Fruit fly (Drosophila melanogaster) whole organism, pupa: ENCODE data around the gene dia.

ENCODE experiments used
- CG10348 ChIP-seq: fragments of 200-800 bp; sonication (Bioruptor generic); IDR thresholded peaks from 2 replicates; pipeline ENCODE4 v1.3.6; 2022; ENCODE audit warnings: missing biosample characterization, missing genetic modification characterization
- CG13204 ChIP-seq: fragments of 200-800 bp; sonication (Bioruptor generic); optimal IDR thresholded peaks from 2 replicates; lab custom pipeline; 2018; ENCODE audit warnings: missing biosample characterization, mild to moderate bottlenecking, missing genetic modification characterization, moderate library complexity
- CG14655 ChIP-seq: fragments of 200-800 bp; sonication (Bioruptor generic); optimal IDR thresholded peaks from 3 replicates; lab custom pipeline; 2017; ENCODE audit warnings: mild to moderate bottlenecking, missing biosample characterization, missing genetic modification reagents, missing genetic modification characterization
- CG17806 ChIP-seq: fragments of 200-800 bp; sonication (Bioruptor generic); optimal IDR thresholded peaks from 2 replicates; lab custom pipeline; 2018; ENCODE audit warnings: missing biosample characterization, mild to moderate bottlenecking, missing genetic modification characterization, moderate library complexity
- CG32121 ChIP-seq: fragments of 200-800 bp; sonication (Bioruptor generic); IDR thresholded peaks from 2 replicates; pipeline ENCODE4 v1.3.6; 2022; ENCODE audit warnings: missing biosample characterization, missing genetic modification characterization
- CG34367 ChIP-seq: fragments of 200-800 bp; sonication (Bioruptor generic); optimal IDR thresholded peaks from 2 replicates; lab custom pipeline; 2018; ENCODE audit warnings: missing biosample characterization, mild to moderate bottlenecking, missing genetic modification characterization
- CG4496 ChIP-seq: fragments of 200-800 bp; sonication (Bioruptor generic); IDR thresholded peaks from 3 replicates; pipeline ENCODE4 v1.3.6; 2022; ENCODE audit warnings: missing biosample characterization, missing genetic modification characterization
- CG8159 ChIP-seq: fragments of 200-800 bp; sonication (Bioruptor generic); optimal IDR thresholded peaks from 3 replicates; lab custom pipeline; 2018; ENCODE audit warnings: missing biosample characterization, mild to moderate bottlenecking, missing genetic modification characterization, moderate library complexity
- CG9948 ChIP-seq: fragments of 200-800 bp; sonication (Bioruptor generic); optimal IDR thresholded peaks from 2 replicates; lab custom pipeline; 2018; ENCODE audit warnings: missing biosample characterization, mild to moderate bottlenecking, missing genetic modification characterization, moderate library complexity
- EcR ChIP-seq: fragments of 200-800 bp; sonication (Bioruptor generic); optimal IDR thresholded peaks from 3 replicates; lab custom pipeline; 2019; ENCODE audit warnings: missing biosample characterization, missing genetic modification characterization, mild to moderate bottlenecking, moderate library complexity, missing genetic modification reagents
- Ets98B ChIP-seq: fragments of 200-800 bp; sonication (Bioruptor generic); IDR thresholded peaks from 2 replicates; pipeline ENCODE4 v1.3.6; 2022; ENCODE audit warnings: missing biosample characterization, missing genetic modification characterization

DNA sequence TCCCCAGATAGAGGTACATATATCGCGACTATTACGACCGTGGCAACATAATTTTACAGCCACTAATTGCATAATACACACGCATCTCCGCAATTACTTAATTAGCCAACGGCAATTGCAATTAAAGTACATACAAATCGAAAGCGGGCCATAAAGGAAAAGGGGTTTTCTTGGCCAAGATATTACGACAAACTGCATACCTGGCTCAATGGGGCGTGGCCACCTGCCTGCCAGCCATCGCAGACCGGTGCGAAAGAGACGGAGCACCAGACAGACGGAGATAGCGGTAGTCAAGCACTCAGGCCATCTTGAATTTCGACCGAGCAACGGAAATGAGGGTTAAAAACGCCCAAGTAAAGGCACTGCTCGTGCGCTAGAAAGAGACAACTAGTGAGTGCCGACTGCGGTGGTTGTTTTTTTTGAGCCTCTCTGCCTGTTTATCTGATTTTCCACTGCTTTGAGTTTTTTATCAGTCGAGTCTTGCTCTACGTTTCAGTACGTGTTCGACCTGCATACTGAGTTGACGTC, 12.4 kb downstream of the dia start, which contains the start of gene cad:
- peak; percentile 52 for TF ChIP-seq Ets98B (GFP tag; lab: Robert Waterston, UW)
- TF ChIP-seq CG8159, result no peak
- peak; percentile 40; the same call in 1 of the 2 replicates for TF ChIP-seq CG32121
- TF ChIP-seq CG4496 (GFP tag; lab: Robert Waterston, UW), result no peak; the same call in 1 of the 3 replicates
- TF ChIP-seq CG34367, result no peak
- no peak for TF ChIP-seq CG10348
- TF ChIP-seq CG13204, result no peak
- no peak for TF ChIP-seq EcR (GFP tag; lab: Kevin White, UChicago)
- no peak for TF ChIP-seq CG14655 (GFP tag; lab: Kevin White, UChicago)
- TF ChIP-seq CG17806 (tag; lab: Kevin White, UChicago), result no peak
- TF ChIP-seq CG9948 (tag; lab: Kevin White, UChicago), result no peak
